Worm (Caenorhabditis elegans): ENCODE measurements around the gene B0250.8.

DNA sequence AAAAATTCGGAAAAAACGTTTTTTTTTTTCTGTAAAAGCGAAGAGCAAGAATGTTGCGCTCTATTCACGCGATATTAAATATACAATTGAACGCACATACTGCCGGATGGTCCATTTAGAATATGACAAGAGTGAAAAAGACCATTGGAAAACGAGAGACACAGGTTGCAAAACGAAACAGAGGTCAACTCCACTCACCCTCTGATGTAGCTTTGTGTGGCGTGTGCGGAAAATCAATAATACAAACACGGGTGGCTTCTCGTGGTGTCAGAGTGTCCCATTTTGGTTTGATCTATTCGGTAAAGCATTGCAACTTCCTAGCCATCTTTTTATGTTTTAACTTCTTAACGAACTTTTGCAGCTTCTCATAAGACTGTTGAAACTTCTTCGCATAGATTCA lies 5.5 kb downstream of the B0250.8 start:
- no peak for TF ChIP-seq him-1 (tag; optimal IDR thresholded peaks at IDR 0.05)
- no peak for TF ChIP-seq W03F9.2 (tag; optimal IDR thresholded peaks at IDR 0.05)
